Worm (Caenorhabditis elegans): Measurements from ENCODE around the gene hse-5.
A peak's percentile ranks its signal among the peaks of the same experiment; 100 is the strongest.

Gene hse-5

DNA sequence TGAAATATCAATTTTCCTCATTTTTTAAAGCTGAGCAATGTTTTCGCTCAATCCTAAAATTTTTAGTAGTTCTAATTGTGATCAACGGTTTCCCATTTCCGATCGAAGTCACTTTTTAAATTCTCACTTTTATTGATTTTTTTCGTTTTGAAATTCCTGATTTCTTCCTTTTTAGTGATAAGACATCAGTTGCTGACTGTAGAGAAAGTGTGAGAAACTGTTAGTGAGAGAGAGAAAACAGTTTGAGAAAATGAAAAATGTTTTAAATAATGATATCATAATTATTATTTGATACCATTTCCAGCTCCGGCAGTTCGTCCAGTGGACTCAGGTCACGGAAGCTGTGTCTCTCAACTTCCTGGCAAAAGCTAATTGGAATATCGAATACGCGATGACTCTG is 30.6 kb upstream of the hse-5 start:
- TF ChIP-seq ceh-43 (GFP tag; optimal IDR thresholded peaks at IDR 0.05) (no peak), elt-3 (tag; optimal IDR thresholded peaks at IDR 0.05) (no peak), ham-2 (GFP tag; optimal IDR thresholded peaks at IDR 0.05) (no peak), nhr-76 (tag; optimal IDR thresholded peaks at IDR 0.05) (no peak), sem-2 (GFP tag; optimal IDR thresholded peaks at IDR 0.05) (no peak), nhr-237 (tag; optimal IDR thresholded peaks at IDR 0.05) (no peak), lin-32 (GFP tag; optimal IDR thresholded peaks at IDR 0.05) (no peak), mep-1 (tag; optimal IDR thresholded peaks at IDR 0.05) (no peak), zip-8 (tag; optimal IDR thresholded peaks at IDR 0.05) (no peak), drap-1 (GFP tag; optimal IDR thresholded peaks at IDR 0.05) (no peak), lsy-2 (tag; optimal IDR thresholded peaks at IDR 0.05) (no peak), cnd-1 (tag; optimal IDR thresholded peaks at IDR 0.05) (no peak), unc-62 (GFP tag; optimal IDR thresholded peaks at IDR 0.05) (no peak), hlh-1 (tag; optimal IDR thresholded peaks at IDR 0.05) (no peak), snpc-4 (tag; optimal IDR thresholded peaks at IDR 0.05) (no peak), elt-1 (tag; optimal IDR thresholded peaks at IDR 0.05; ENCODE audit: borderline replicate concordance, insufficient read depth) (no peak), ztf-11 (tag; optimal IDR thresholded peaks at IDR 0.05) (no peak), lin-13 (tag; optimal IDR thresholded peaks at IDR 0.05) (no peak)

DNA sequence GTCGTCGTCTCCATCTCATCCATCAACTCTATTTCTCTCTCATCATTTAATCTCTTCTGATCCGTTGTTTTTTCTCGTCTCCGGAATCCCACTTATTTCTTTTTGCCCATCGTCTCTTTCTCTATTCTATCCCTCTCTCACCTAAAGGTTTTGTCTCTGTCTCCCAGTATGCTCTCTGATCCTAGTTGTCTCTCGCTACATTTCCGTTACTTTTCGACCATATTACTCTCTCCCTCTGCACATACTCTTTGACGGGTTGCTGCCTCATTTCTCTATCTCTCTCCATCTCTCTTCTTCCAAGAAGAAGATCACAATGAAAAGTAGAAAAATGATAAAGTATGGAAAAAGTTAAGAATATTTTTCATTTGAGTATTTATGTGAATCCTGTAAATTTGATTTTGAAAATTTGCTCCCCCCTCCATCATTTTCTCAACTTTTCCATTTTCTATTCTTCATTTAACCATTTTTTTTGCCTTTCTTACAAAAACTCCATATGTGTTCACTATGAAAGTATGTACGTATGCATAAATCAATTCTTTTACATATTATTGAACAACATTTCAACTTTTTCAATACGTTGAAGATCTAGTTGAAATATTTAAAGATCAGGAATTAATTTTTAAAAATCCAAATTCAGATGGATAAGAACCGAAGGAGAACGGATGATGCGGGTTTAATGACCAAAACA is 27.9 kb upstream of the hse-5 start, which contains the start of gene tag-131:
tag-131 (plus strand) TSS at position 638 of the 688 bp plus-strand sequence.
- TF ChIP-seq nhr-2 (tag; optimal IDR thresholded peaks at IDR 0.05) (no peak), tbx-8 (GFP tag; optimal IDR thresholded peaks at IDR 0.05) (no peak), blmp-1 (tag; optimal IDR thresholded peaks at IDR 0.05) (peak; percentile 15), nhr-28 (tag; optimal IDR thresholded peaks at IDR 0.05) (no peak), sem-2 (GFP tag; optimal IDR thresholded peaks at IDR 0.05) (no peak), pha-4 (tag; optimal IDR thresholded peaks at IDR 0.05) (no peak), lin-32 (GFP tag; optimal IDR thresholded peaks at IDR 0.05) (no peak), ceh-39 (tag; optimal IDR thresholded peaks at IDR 0.05) (peak; percentile 3), mab-5 (tag; optimal IDR thresholded peaks at IDR 0.05) (no peak), mls-2 (tag; optimal IDR thresholded peaks at IDR 0.05) (no peak), cnd-1 (tag; optimal IDR thresholded peaks at IDR 0.05) (no peak), flh-1 (GFP tag; optimal IDR thresholded peaks at IDR 0.05) (no peak), nhr-12 (tag; optimal IDR thresholded peaks at IDR 0.05) (no peak), zip-8 (tag; optimal IDR thresholded peaks at IDR 0.05) (no peak), nhr-76 (tag; optimal IDR thresholded peaks at IDR 0.05) (no peak), M03D4.4 (tag; optimal IDR thresholded peaks at IDR 0.05) (no peak), ceh-83 (GFP tag; optimal IDR thresholded peaks at IDR 0.05) (no peak), mep-1 (tag; optimal IDR thresholded peaks at IDR 0.05) (no peak), sptf-1 (tag; optimal IDR thresholded peaks at IDR 0.05) (no peak), hlh-1 (tag; optimal IDR thresholded peaks at IDR 0.05) (peak; percentile 74), elt-3 (tag; optimal IDR thresholded peaks at IDR 0.05) (peak; percentile 4), elt-1 (tag; optimal IDR thresholded peaks at IDR 0.05; ENCODE audit: borderline replicate concordance, insufficient read depth) (no peak), unc-62 (GFP tag; optimal IDR thresholded peaks at IDR 0.05) (peak; percentile 64), unc-120 (tag; optimal IDR thresholded peaks at IDR 0.05; ENCODE audit: poor library complexity, severe bottlenecking) (peak; percentile 41), lsy-2 (tag; optimal IDR thresholded peaks at IDR 0.05) (no peak)

DNA sequence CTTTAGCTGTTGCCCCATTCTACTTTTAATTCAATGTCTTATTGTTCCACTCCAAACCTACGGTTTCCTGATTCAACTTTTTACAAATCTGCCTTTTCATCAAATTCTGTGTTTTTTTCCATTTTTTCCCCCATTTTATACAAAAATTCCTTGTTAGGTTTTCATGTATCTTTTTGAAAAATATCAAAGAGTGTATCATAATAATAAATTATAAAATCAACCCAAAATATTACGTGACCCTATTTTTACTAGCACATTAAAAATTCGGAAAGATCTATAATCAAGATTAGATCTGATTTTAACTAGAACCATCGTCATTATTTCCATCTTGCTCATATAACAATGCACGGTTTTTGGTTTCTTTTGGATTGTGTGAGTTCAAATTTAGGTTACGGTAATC is 25.0 kb upstream of the hse-5 start, which contains the start of gene H38K22.6:
H38K22.6 (plus strand) TSS at position 301 of the 400 bp plus-strand sequence.
- no peak for TF ChIP-seq nhr-28 (tag; optimal IDR thresholded peaks at IDR 0.05)
- no peak for TF ChIP-seq ceh-43 (GFP tag; optimal IDR thresholded peaks at IDR 0.05)
- no peak for TF ChIP-seq pha-4 (tag; optimal IDR thresholded peaks at IDR 0.05)
- TF ChIP-seq nhr-237 (tag; optimal IDR thresholded peaks at IDR 0.05) = no peak
- TF ChIP-seq mls-2 (tag; optimal IDR thresholded peaks at IDR 0.05) = no peak

DNA sequence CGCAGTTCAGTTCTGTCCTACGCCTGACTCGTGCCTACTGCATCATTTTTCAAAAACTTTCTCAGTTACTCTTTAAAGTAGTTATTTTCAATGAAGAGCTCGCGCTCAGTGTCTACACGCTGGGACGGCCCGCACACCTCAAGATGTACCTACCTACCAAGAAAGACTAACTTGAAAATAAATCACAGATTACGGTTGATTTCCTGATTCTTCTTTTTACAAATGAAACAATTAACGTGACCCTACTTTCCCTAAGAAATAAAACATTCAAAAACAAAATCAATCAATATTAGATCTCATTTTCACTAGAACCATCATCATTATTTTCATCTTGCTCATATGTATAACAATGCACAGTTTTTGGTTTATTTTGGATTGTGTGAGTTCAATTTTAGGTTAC is 23.7 kb upstream of the hse-5 start, which contains the start of gene H38K22.7:
H38K22.7 (plus strand) TSS at position 301 of the 400 bp plus-strand sequence.
- TF ChIP-seq M03D4.4 (tag; optimal IDR thresholded peaks at IDR 0.05) (no peak), ceh-43 (GFP tag; optimal IDR thresholded peaks at IDR 0.05) (no peak), drap-1 (GFP tag; optimal IDR thresholded peaks at IDR 0.05) (no peak), nhr-2 (tag; optimal IDR thresholded peaks at IDR 0.05) (no peak), nhr-237 (tag; optimal IDR thresholded peaks at IDR 0.05) (no peak), nhr-28 (tag; optimal IDR thresholded peaks at IDR 0.05) (no peak), unc-62 (GFP tag; optimal IDR thresholded peaks at IDR 0.05) (no peak), lsy-2 (tag; optimal IDR thresholded peaks at IDR 0.05) (no peak), blmp-1 (tag; optimal IDR thresholded peaks at IDR 0.05) (no peak), mab-5 (tag; optimal IDR thresholded peaks at IDR 0.05) (no peak), sptf-1 (tag; optimal IDR thresholded peaks at IDR 0.05) (no peak), ztf-11 (tag; optimal IDR thresholded peaks at IDR 0.05) (no peak), ceh-83 (GFP tag; optimal IDR thresholded peaks at IDR 0.05) (no peak), cnd-1 (tag; optimal IDR thresholded peaks at IDR 0.05) (no peak), lin-32 (GFP tag; optimal IDR thresholded peaks at IDR 0.05) (no peak), zip-8 (tag; optimal IDR thresholded peaks at IDR 0.05) (no peak), lin-13 (tag; optimal IDR thresholded peaks at IDR 0.05) (no peak)
